Worm (Caenorhabditis elegans) whole organism, late embryonic: Measurements from ENCODE around the gene adah-1.

Source experiments
- C08G9.2 ChIP-seq: sonication (generic microtip); optimal IDR thresholded peaks from 2 replicates; lab custom pipeline; 2016; ENCODE audit warnings: mild to moderate bottlenecking, missing genetic modification characterization, moderate library complexity, missing compliant biosample characterization
- K09A11.1 ChIP-seq: sonication (generic microtip); optimal IDR thresholded peaks from 2 replicates; lab custom pipeline; 2017; ENCODE audit warnings: antibody characterized with exemption, mild to moderate bottlenecking, missing genetic modification characterization, missing compliant biosample characterization; ENCODE audit not compliant: insufficient read depth
- ceh-31 ChIP-seq: sonication (generic microtip); optimal IDR thresholded peaks from 2 replicates; lab custom pipeline; 2016; ENCODE audit warnings: missing genetic modification characterization, missing compliant biosample characterization
- ets-4 ChIP-seq: sonication (generic microtip); optimal IDR thresholded peaks from 2 replicates; lab custom pipeline; 2016; ENCODE audit warnings: missing genetic modification characterization, missing compliant biosample characterization
- hlh-13 ChIP-seq: fragments of 200-800 bp; sonication (Bioruptor generic); optimal IDR thresholded peaks from 2 replicates; lab custom pipeline; 2018; ENCODE audit warnings: mild to moderate bottlenecking, missing genetic modification characterization, missing compliant biosample characterization
- lim-6 ChIP-seq: sonication (generic microtip); optimal IDR thresholded peaks from 2 replicates; lab custom pipeline; 2016; ENCODE audit warnings: missing genetic modification characterization, missing compliant biosample characterization
- lin-11 ChIP-seq: fragments of 200-800 bp; sonication (Bioruptor generic); optimal IDR thresholded peaks from 2 replicates; lab custom pipeline; 2018; ENCODE audit warnings: mild to moderate bottlenecking, missing genetic modification characterization, missing compliant biosample characterization
- pqm-1 ChIP-seq: sonication (generic microtip); optimal IDR thresholded peaks from 2 replicates; lab custom pipeline; 2016; ENCODE audit warnings: missing genetic modification characterization, missing compliant biosample characterization
- rnt-1 ChIP-seq: sonication (generic microtip); optimal IDR thresholded peaks from 2 replicates; lab custom pipeline; 2016; ENCODE audit warnings: missing genetic modification characterization, missing compliant biosample characterization
- tbx-2 ChIP-seq: sonication (generic microtip); optimal IDR thresholded peaks from 2 replicates; lab custom pipeline; 2016; ENCODE audit warnings: missing genetic modification characterization, missing compliant biosample characterization
- unc-3 ChIP-seq, 2 experiments: fragments of 200-800 bp in 1 of 2; sonication (Bioruptor generic) in 1 of 2; sonication (generic microtip) in 1 of 2; conservative IDR thresholded peaks in 1 of 2; optimal IDR thresholded peaks in 1 of 2; 2 replicates each; pipeline versions ENCODE4 v1.3.6 to Lab custom; 2016 to 2022; ENCODE audit warnings: missing compliant biosample characterization in 2 of 2, missing genetic modification characterization in 2 of 2, missing genetic modification reagents in 1 of 2
- unc-86 ChIP-seq: sonication (generic microtip); optimal IDR thresholded peaks from 2 replicates; lab custom pipeline; 2016; ENCODE audit warnings: missing genetic modification characterization, missing compliant biosample characterization

adah-1 gene

ce11 chrIV:7072110-7072509 lies 48.1 kb downstream of the adah-1 start, which contains the start of gene srg-48:
Gene srg-48 (plus strand): TSS chrIV:7072410.
- TF ChIP-seq hlh-13 (GFP tag; lab: Kevin White, UChicago) (no peak), unc-3 (GFP tag; conservative IDR thresholded peaks at IDR 0.05; lab: Robert Waterston, UW) (no peak), unc-3 (tag; optimal IDR thresholded peaks at IDR 0.05; lab: Kevin White, UChicago) (no peak), pqm-1 (no peak)

ce11 chrIV:7075063-7075462 lies 51.1 kb downstream of the adah-1 start, which contains the start of gene srg-50:
Gene srg-50 (minus strand): TSS chrIV:7075163.
- TF ChIP-seq K09A11.1 (tag; lab: Kevin White, UChicago) (no peak), ceh-31 (no peak), lim-6 (tag; lab: Kevin White, UChicago) (no peak), ets-4 (tag; lab: Kevin White, UChicago) (no peak), rnt-1 (tag; lab: Kevin White, UChicago) (no peak), lin-11 (tag; lab: Kevin White, UChicago) (no peak), tbx-2 (tag; lab: Kevin White, UChicago) (no peak), unc-86 (tag; lab: Kevin White, UChicago) (no peak), C08G9.2 (tag; lab: Kevin White, UChicago) (no peak)
